Worm (Caenorhabditis elegans): ENCODE data around the gene clec-86.

clec-86 gene

DNA sequence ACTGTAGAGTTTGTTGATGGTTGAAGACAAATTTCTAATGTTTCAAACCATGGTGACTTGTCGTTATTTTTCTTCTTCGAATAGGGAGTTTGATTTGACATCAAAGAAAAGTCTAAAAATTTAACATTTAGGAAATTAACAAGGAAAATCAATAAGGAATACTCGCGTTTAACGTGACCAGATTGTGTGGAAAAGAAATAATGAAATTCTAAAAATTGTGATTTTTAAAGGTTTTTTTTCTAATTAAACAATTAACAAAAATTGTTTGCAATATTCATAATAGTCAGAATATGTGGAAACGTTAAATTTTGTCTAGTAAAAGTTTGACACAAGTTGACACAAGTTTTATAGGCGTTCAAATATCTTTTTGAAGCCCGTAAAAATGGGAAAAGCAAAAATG, 47.9 kb downstream of the clec-86 start, which contains the start of gene C55B6.4:
C55B6.4 (minus strand) TSS at position 101 of the 400 bp plus-strand sequence.
- TF ChIP-seq him-1 (tag; optimal IDR thresholded peaks at IDR 0.05) = no peak
- no peak for TF ChIP-seq ceh-58 (GFP tag; IDR thresholded peaks at IDR 0.05)

Data from whole organism, young adult.